Fruit fly (Drosophila melanogaster) whole organism, pupa: ENCODE data around the gene CG4911.

ENCODE experiments used
- CG10348 ChIP-seq: fragments of 200-800 bp; sonication (Bioruptor generic); IDR thresholded peaks from 2 replicates; pipeline ENCODE4 v1.3.6; 2022; ENCODE audit warnings: missing biosample characterization, missing genetic modification characterization
- CG13204 ChIP-seq: fragments of 200-800 bp; sonication (Bioruptor generic); optimal IDR thresholded peaks from 2 replicates; lab custom pipeline; 2018; ENCODE audit warnings: missing biosample characterization, mild to moderate bottlenecking, missing genetic modification characterization, moderate library complexity
- CG34367 ChIP-seq: fragments of 200-800 bp; sonication (Bioruptor generic); optimal IDR thresholded peaks from 2 replicates; lab custom pipeline; 2018; ENCODE audit warnings: missing biosample characterization, mild to moderate bottlenecking, missing genetic modification characterization
- CG9948 ChIP-seq: fragments of 200-800 bp; sonication (Bioruptor generic); optimal IDR thresholded peaks from 2 replicates; lab custom pipeline; 2018; ENCODE audit warnings: missing biosample characterization, mild to moderate bottlenecking, missing genetic modification characterization, moderate library complexity
- D1 ChIP-seq: fragments of 200-800 bp; sonication (Bioruptor generic); optimal IDR thresholded peaks from 2 replicates; lab custom pipeline; 2018; ENCODE audit warnings: missing biosample characterization, mild to moderate bottlenecking, missing genetic modification characterization, moderate library complexity
- EcR ChIP-seq: fragments of 200-800 bp; sonication (Bioruptor generic); optimal IDR thresholded peaks from 3 replicates; lab custom pipeline; 2019; ENCODE audit warnings: missing biosample characterization, missing genetic modification characterization, mild to moderate bottlenecking, moderate library complexity, missing genetic modification reagents
- Ets98B ChIP-seq: fragments of 200-800 bp; sonication (Bioruptor generic); IDR thresholded peaks from 2 replicates; pipeline ENCODE4 v1.3.6; 2022; ENCODE audit warnings: missing biosample characterization, missing genetic modification characterization
- gl ChIP-seq: fragments of 200-800 bp; sonication (Bioruptor generic); optimal IDR thresholded peaks from 2 replicates; lab custom pipeline; 2018; ENCODE audit warnings: missing biosample characterization, mild to moderate bottlenecking, missing genetic modification characterization

DNA sequence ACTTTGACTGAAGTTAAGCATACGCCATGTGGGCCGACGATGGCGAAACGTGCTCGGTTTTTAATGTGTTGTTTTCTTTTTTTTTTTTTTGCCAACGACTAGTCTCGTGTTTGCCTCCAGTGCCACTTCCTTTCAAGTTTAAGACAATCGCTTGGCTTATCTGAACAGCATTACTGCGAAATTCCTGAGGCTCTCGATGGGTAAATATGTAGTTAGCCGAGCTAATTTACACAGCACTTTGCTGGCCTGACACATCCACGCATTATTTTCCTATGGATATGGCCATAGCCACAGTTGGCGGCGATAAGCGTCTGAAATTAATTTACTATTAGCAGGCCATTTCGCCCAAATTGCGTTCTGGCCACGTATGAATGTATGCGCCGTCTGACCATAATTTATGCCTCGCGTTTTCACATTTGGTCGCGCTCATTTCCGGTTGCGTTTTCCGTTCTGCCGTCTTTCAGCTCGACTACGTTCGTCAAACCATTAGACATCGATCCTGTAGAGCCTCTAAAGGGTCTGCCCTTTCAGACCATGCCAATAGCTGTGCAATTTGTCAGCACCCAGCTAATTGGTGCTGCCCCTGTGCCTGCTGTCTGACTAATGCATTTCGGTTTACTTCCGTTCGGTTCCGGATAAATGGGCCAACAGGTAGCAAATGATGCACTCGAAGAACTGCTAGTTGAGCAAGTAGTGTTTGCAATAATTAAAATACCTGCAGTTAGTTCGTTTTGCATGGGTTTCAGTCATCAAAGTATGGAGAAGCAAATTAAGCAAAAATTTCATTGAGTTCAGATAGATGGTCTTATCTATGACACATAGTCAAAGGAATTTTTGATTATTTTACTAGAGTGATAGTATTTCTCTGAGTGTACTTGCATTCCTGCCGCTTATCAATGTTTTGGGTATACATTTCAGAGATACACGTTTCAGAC is 51.8 kb downstream of the CG4911 start:
- TF ChIP-seq Ets98B (GFP tag; lab: Robert Waterston, UW) (no peak), CG10348 (GFP tag; lab: Robert Waterston, UW) (no peak), gl (tag; lab: Kevin White, UChicago) (no peak), D1 (tag; lab: Kevin White, UChicago) (no peak), EcR (GFP tag; lab: Kevin White, UChicago) (no peak), CG34367 (tag; lab: Kevin White, UChicago) (no peak), CG13204 (GFP tag; lab: Kevin White, UChicago) (no peak), CG9948 (tag; lab: Kevin White, UChicago) (no peak)
